Fruit fly (Drosophila melanogaster) whole organism, prepupa: ENCODE data around the gene Tpt.
A peak's percentile ranks its signal among the peaks of the same experiment; 100 is the strongest.

Experiments
- Blimp-1 ChIP-seq: fragments of 200-800 bp; sonication (Bioruptor generic); optimal IDR thresholded peaks from 3 replicates; lab custom pipeline; 2017; ENCODE audit warnings: missing biosample characterization, missing genetic modification characterization, mild to moderate bottlenecking, moderate library complexity, missing genetic modification reagents
- CG10631 ChIP-seq: fragments of 200-800 bp; sonication (Bioruptor generic); optimal IDR thresholded peaks from 2 replicates; lab custom pipeline; 2016; ENCODE audit warnings: missing biosample characterization, missing genetic modification characterization
- CG10669 ChIP-seq: fragments of 200-800 bp; sonication (Bioruptor generic); optimal IDR thresholded peaks from 3 replicates; lab custom pipeline; 2018; ENCODE audit warnings: missing biosample characterization, mild to moderate bottlenecking, missing genetic modification characterization, moderate library complexity
- CG11762 ChIP-seq: fragments of 200-800 bp; sonication (Bioruptor generic); optimal IDR thresholded peaks from 3 replicates; lab custom pipeline; 2016; ENCODE audit warnings: missing biosample characterization, missing genetic modification characterization; ENCODE audit not compliant: insufficient read depth
- CG15336 ChIP-seq: fragments of 200-800 bp; sonication (Bioruptor generic); IDR thresholded peaks from 2 replicates; pipeline ENCODE4 v1.3.6; 2022; ENCODE audit warnings: missing biosample characterization, missing genetic modification characterization
- CG1621 ChIP-seq: fragments of 200-800 bp; sonication (Bioruptor generic); optimal IDR thresholded peaks from 3 replicates; lab custom pipeline; 2018; ENCODE audit warnings: missing biosample characterization, mild to moderate bottlenecking, missing genetic modification characterization
- CG16779 ChIP-seq: fragments of 200-800 bp; sonication (Bioruptor generic); optimal IDR thresholded peaks from 3 replicates; lab custom pipeline; 2017; ENCODE audit warnings: missing biosample characterization, mild to moderate bottlenecking, missing genetic modification characterization
- CG3032 ChIP-seq: fragments of 200-800 bp; optimal IDR thresholded peaks from 2 replicates; lab custom pipeline; 2019; ENCODE audit warnings: missing biosample characterization, mild to moderate bottlenecking, missing genetic modification characterization, moderate library complexity
- CG31627 ChIP-seq: fragments of 200-800 bp; sonication (Bioruptor generic); optimal IDR thresholded peaks from 3 replicates; lab custom pipeline; 2016; ENCODE audit warnings: missing biosample characterization, missing genetic modification characterization
- CG32006 ChIP-seq: fragments of 200-800 bp; sonication (Bioruptor generic); optimal IDR thresholded peaks from 3 replicates; lab custom pipeline; 2017; ENCODE audit warnings: missing biosample characterization, mild to moderate bottlenecking, missing genetic modification characterization
- CG34406 ChIP-seq: fragments of 200-800 bp; sonication (Bioruptor generic); optimal IDR thresholded peaks from 3 replicates; lab custom pipeline; 2016; ENCODE audit warnings: missing biosample characterization, missing genetic modification characterization
- CG3919 ChIP-seq: fragments of 200-800 bp; sonication (Bioruptor generic); optimal IDR thresholded peaks from 3 replicates; lab custom pipeline; 2016; ENCODE audit warnings: missing biosample characterization, missing genetic modification characterization
- CG4318 ChIP-seq: fragments of 200-800 bp; sonication (Bioruptor generic); optimal IDR thresholded peaks from 3 replicates; lab custom pipeline; 2017; ENCODE audit warnings: missing biosample characterization, mild to moderate bottlenecking, missing genetic modification characterization
- CG6163 ChIP-seq: fragments of 200-800 bp; sonication (Bioruptor generic); IDR thresholded peaks from 3 replicates; pipeline ENCODE4 v1.3.6; 2022; ENCODE audit warnings: missing biosample characterization, missing genetic modification characterization
- CG6276 ChIP-seq: fragments of 200-800 bp; sonication (Bioruptor generic); optimal IDR thresholded peaks from 2 replicates; lab custom pipeline; 2017; ENCODE audit warnings: missing biosample characterization, mild to moderate bottlenecking, missing genetic modification characterization
- CG6808 ChIP-seq: fragments of 200-800 bp; sonication (Bioruptor generic); optimal IDR thresholded peaks from 3 replicates; lab custom pipeline; 2017; ENCODE audit warnings: missing biosample characterization, missing genetic modification characterization, mild to moderate bottlenecking, moderate library complexity, missing genetic modification reagents
- CG6854 ChIP-seq: fragments of 200-800 bp; sonication (Bioruptor generic); optimal IDR thresholded peaks from 2 replicates; lab custom pipeline; 2017; ENCODE audit warnings: missing biosample characterization, mild to moderate bottlenecking, missing genetic modification characterization
- CG8119 ChIP-seq: fragments of 200-800 bp; sonication (Bioruptor generic); IDR thresholded peaks from 3 replicates; pipeline ENCODE4 v1.3.6; 2022; ENCODE audit warnings: missing biosample characterization, missing genetic modification characterization
- CG8632 ChIP-seq: fragments of 200-800 bp; sonication (Bioruptor generic); optimal IDR thresholded peaks from 3 replicates; lab custom pipeline; 2016; ENCODE audit warnings: missing biosample characterization, missing genetic modification characterization
- CG9139 ChIP-seq: fragments of 200-800 bp; sonication (Bioruptor generic); optimal IDR thresholded peaks from 3 replicates; lab custom pipeline; 2017; ENCODE audit warnings: missing biosample characterization, mild to moderate bottlenecking, missing genetic modification characterization
- Eip75B ChIP-seq: fragments of 200-800 bp; sonication (Bioruptor generic); optimal IDR thresholded peaks from 3 replicates; lab custom pipeline; 2016; ENCODE audit warnings: missing biosample characterization, missing genetic modification characterization
- Eip78C ChIP-seq: fragments of 200-800 bp; sonication (Bioruptor generic); peaks from one replicate; lab custom pipeline; 2016; ENCODE audit warnings: missing biosample characterization, missing genetic modification characterization
- Eip93F ChIP-seq: fragments of 200-800 bp; sonication (Bioruptor generic); optimal IDR thresholded peaks from 2 replicates; lab custom pipeline; 2016; ENCODE audit warnings: missing biosample characterization, mild to moderate bottlenecking, missing genetic modification characterization
- Ets96B ChIP-seq: fragments of 200-800 bp; optimal IDR thresholded peaks from 2 replicates; lab custom pipeline; 2019; ENCODE audit warnings: missing biosample characterization, mild to moderate bottlenecking, missing genetic modification characterization, moderate library complexity
- Hr38 ChIP-seq: sonication (Bioruptor generic); optimal IDR thresholded peaks from 2 replicates; lab custom pipeline; 2016; ENCODE audit warnings: missing biosample characterization, missing genetic modification characterization
- Hr4 ChIP-seq: fragments of 200-800 bp; sonication (Bioruptor generic); optimal IDR thresholded peaks from 3 replicates; lab custom pipeline; 2016; ENCODE audit warnings: missing biosample characterization, missing genetic modification characterization
- Lpt ChIP-seq: fragments of 200-800 bp; sonication (Bioruptor generic); optimal IDR thresholded peaks from 3 replicates; lab custom pipeline; 2016; ENCODE audit warnings: missing biosample characterization, missing genetic modification characterization
- Met ChIP-seq: fragments of 200-800 bp; sonication (Bioruptor generic); optimal IDR thresholded peaks from 3 replicates; lab custom pipeline; 2016; ENCODE audit warnings: missing biosample characterization, missing genetic modification characterization
- OdsH ChIP-seq: fragments of 200-800 bp; sonication (Bioruptor generic); optimal IDR thresholded peaks from 3 replicates; lab custom pipeline; 2016; ENCODE audit warnings: missing biosample characterization, missing genetic modification characterization
- Smox ChIP-seq: fragments of 200-800 bp; sonication (Bioruptor generic); optimal IDR thresholded peaks from 3 replicates; lab custom pipeline; 2016; ENCODE audit warnings: missing biosample characterization, missing genetic modification characterization
- Sox102F ChIP-seq: fragments of 200-800 bp; sonication (Bioruptor generic); optimal IDR thresholded peaks from 2 replicates; lab custom pipeline; 2016; ENCODE audit warnings: missing biosample characterization, mild to moderate bottlenecking, missing genetic modification characterization
- Sox14 ChIP-seq: fragments of 200-800 bp; sonication (Bioruptor generic); optimal IDR thresholded peaks from 3 replicates; lab custom pipeline; 2016; ENCODE audit warnings: missing biosample characterization, missing genetic modification characterization
- Sox15 ChIP-seq: fragments of 200-800 bp; sonication (Bioruptor generic); optimal IDR thresholded peaks from 3 replicates; lab custom pipeline; 2016; ENCODE audit warnings: missing biosample characterization, missing genetic modification characterization
- acj6 ChIP-seq: fragments of 200-800 bp; sonication (Bioruptor generic); optimal IDR thresholded peaks from 3 replicates; lab custom pipeline; 2016; ENCODE audit warnings: missing biosample characterization, missing genetic modification characterization
- dac ChIP-seq: fragments of 200-800 bp; sonication (Bioruptor generic); optimal IDR thresholded peaks from 2 replicates; lab custom pipeline; 2017; ENCODE audit warnings: missing biosample characterization, mild to moderate bottlenecking, missing genetic modification characterization
- esn ChIP-seq: fragments of 200-800 bp; sonication (Bioruptor generic); optimal IDR thresholded peaks from 2 replicates; lab custom pipeline; 2016; ENCODE audit warnings: missing biosample characterization, mild to moderate bottlenecking, missing genetic modification characterization, moderate library complexity
- fd59A ChIP-seq: fragments of 200-800 bp; sonication (Bioruptor generic); optimal IDR thresholded peaks from 2 replicates; lab custom pipeline; 2017; ENCODE audit warnings: missing biosample characterization, mild to moderate bottlenecking, missing genetic modification characterization, missing genetic modification reagents
- fd85E ChIP-seq: fragments of 200-800 bp; sonication (Bioruptor generic); optimal IDR thresholded peaks from 3 replicates; lab custom pipeline; 2016; ENCODE audit warnings: missing biosample characterization, missing genetic modification characterization
- fkh ChIP-seq: fragments of 200-800 bp; sonication (Bioruptor generic); optimal IDR thresholded peaks from 3 replicates; lab custom pipeline; 2017; ENCODE audit warnings: missing biosample characterization, mild to moderate bottlenecking, missing genetic modification characterization, moderate library complexity
- lz ChIP-seq: fragments of 200-800 bp; sonication (Bioruptor generic); optimal IDR thresholded peaks from 3 replicates; lab custom pipeline; 2016; ENCODE audit warnings: missing biosample characterization, missing genetic modification characterization
- net ChIP-seq: fragments of 200-800 bp; sonication (Bioruptor generic); optimal IDR thresholded peaks from 3 replicates; lab custom pipeline; 2016; ENCODE audit warnings: missing biosample characterization, missing genetic modification characterization
- pdm3 ChIP-seq: fragments of 200-800 bp; sonication (Bioruptor generic); optimal IDR thresholded peaks from 3 replicates; lab custom pipeline; 2016; ENCODE audit warnings: missing biosample characterization, missing genetic modification characterization
- salr ChIP-seq, 2 experiments: fragments of 200-800 bp; sonication (Bioruptor generic); optimal IDR thresholded peaks; 3 replicates each; lab custom pipeline; 2016 to 2018; ENCODE audit warnings: missing biosample characterization in 2 of 2, missing genetic modification characterization in 2 of 2, mild to moderate bottlenecking in 1 of 2
- svp ChIP-seq: fragments of 200-800 bp; sonication (Bioruptor generic); peaks from one replicate; lab custom pipeline; 2016; ENCODE audit warnings: missing biosample characterization, missing genetic modification characterization
- topi ChIP-seq: fragments of 200-800 bp; sonication (Bioruptor generic); optimal IDR thresholded peaks from 3 replicates; lab custom pipeline; 2016; ENCODE audit warnings: missing biosample characterization, missing genetic modification characterization
- vri ChIP-seq: fragments of 200-800 bp; sonication (Bioruptor generic); optimal IDR thresholded peaks from 3 replicates; lab custom pipeline; 2016; ENCODE audit warnings: missing biosample characterization, mild to moderate bottlenecking, missing genetic modification characterization

The Tpt gene

dm6 chr3L:8440079-8440478 lies 35.0 kb upstream of the Tpt start (continued):
- TF ChIP-seq dac (no peak), CG10669 (no peak), CG6276 (GFP tag; lab: Kevin White, UChicago) (no peak), Eip78C (GFP tag; lab: Kevin White, UChicago) (peak; percentile 65)

DNA sequence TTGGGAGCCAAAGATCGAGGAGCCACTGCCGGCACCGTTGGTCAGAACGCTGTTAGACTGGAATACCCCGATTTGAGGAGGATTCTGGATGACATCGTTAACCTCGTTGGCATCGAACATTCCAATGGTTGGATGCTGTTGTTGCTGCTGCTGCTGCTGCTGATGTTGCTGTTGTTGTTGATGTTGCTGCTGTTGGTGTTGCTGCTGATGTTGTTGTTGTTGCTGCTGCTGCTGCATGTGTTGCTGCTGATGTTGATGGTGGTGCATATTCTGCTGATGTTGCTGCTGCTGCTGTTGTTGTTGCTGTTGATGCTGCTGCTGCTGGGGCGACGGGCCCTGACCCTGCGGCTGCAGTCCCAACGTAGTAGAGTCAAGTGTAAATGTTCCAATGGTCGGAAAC lies 32.5 kb upstream of the Tpt start:
- no peak for TF ChIP-seq fd85E (GFP tag; lab: Kevin White, UChicago)
- no peak for TF ChIP-seq CG1621
- no peak for TF ChIP-seq Lpt
- no peak for TF ChIP-seq Eip78C (GFP tag; lab: Kevin White, UChicago)
- no peak for TF ChIP-seq OdsH
- TF ChIP-seq pdm3: no peak
- TF ChIP-seq CG3919 (GFP tag; lab: Kevin White, UChicago): no peak
- TF ChIP-seq lz (GFP tag; lab: Kevin White, UChicago): no peak

dm6 chr3L:8424831-8425336 lies 19.8 kb upstream of the Tpt start, which contains the start of gene Cbl:
TSS of gene Cbl (plus strand) at chr3L:8424954.
- TF ChIP-seq dac: no peak
- TF ChIP-seq esn (GFP tag; lab: Kevin White, UChicago): peak; percentile 17
- peak; percentile 22 for TF ChIP-seq Sox14 (GFP tag; lab: Kevin White, UChicago)
- TF ChIP-seq CG8119: no peak
- TF ChIP-seq Eip78C (GFP tag; lab: Kevin White, UChicago): peak; percentile 66
- peak; percentile 60 for TF ChIP-seq CG6854 (GFP tag; lab: Kevin White, UChicago)
- TF ChIP-seq CG3032 (tag; lab: Kevin White, UChicago): peak; percentile 24

DNA sequence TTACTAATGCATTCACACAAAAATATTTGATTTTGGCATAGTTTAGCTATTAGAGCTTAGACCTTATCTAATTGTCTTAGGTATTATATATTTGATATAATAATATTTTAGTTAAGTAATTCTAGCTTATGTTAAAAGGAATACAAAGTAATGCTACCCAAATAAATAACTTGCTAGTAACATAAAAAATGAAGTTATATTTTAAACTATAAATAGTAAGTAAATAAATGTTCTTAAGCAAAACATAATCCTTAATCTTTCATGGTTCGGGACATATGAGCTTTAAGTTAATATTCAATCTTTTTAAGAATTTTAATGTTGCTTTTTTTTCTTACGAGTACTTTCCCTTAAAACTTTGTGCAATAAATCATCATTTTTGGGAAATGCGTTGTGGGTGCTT lies 18.1 kb upstream of the Tpt start:
- TF ChIP-seq CG31627 (GFP tag; lab: Kevin White, UChicago): no peak
- no peak for TF ChIP-seq fd59A (GFP tag; lab: Kevin White, UChicago)
- TF ChIP-seq Hr38: no peak
- TF ChIP-seq salr (GFP tag; optimal IDR thresholded peaks at IDR 0.05; lab: Kevin White, UChicago): peak in 1 of 2 experiments; percentile 67
- no peak for TF ChIP-seq svp (GFP tag; lab: Kevin White, UChicago)
- TF ChIP-seq CG32006 (GFP tag; lab: Kevin White, UChicago): peak; percentile 90
- peak; percentile 65 for TF ChIP-seq Hr4 (GFP tag; lab: Kevin White, UChicago)
- TF ChIP-seq Sox14 (GFP tag; lab: Kevin White, UChicago): no peak
- no peak for TF ChIP-seq Eip93F (GFP tag; lab: Kevin White, UChicago)
- peak; percentile 85 for TF ChIP-seq CG4318 (GFP tag; lab: Kevin White, UChicago)
- TF ChIP-seq fd85E (GFP tag; lab: Kevin White, UChicago): no peak
- TF ChIP-seq CG6808 (GFP tag; lab: Kevin White, UChicago): no peak
- peak; percentile 2 for TF ChIP-seq CG8632
- no peak for TF ChIP-seq CG9139 (GFP tag; lab: Kevin White, UChicago)
- no peak for TF ChIP-seq vri
- no peak for TF ChIP-seq Met
- TF ChIP-seq CG15336 (GFP tag; lab: Robert Waterston, UW): peak; percentile 40; the same call in 1 of the 2 replicates
- no peak for TF ChIP-seq lz (GFP tag; lab: Kevin White, UChicago)
- TF ChIP-seq fkh (GFP tag; lab: Kevin White, UChicago): no peak
- peak; percentile 3 for TF ChIP-seq CG3032 (tag; lab: Kevin White, UChicago)
- TF ChIP-seq CG34406 (GFP tag; lab: Kevin White, UChicago): peak; percentile 25
- no peak for TF ChIP-seq Blimp-1
- TF ChIP-seq Sox15 (GFP tag; lab: Kevin White, UChicago): no peak
- peak; percentile 5 for TF ChIP-seq Ets96B
- peak; percentile 15 for TF ChIP-seq acj6
- TF ChIP-seq dac: peak; percentile 14
- peak; percentile 34 for TF ChIP-seq net (GFP tag; lab: Kevin White, UChicago)
- TF ChIP-seq CG16779: no peak
- TF ChIP-seq Eip75B: no peak
- peak; percentile 51 for TF ChIP-seq OdsH
- no peak for TF ChIP-seq CG6163 (GFP tag; lab: Robert Waterston, UW)
- TF ChIP-seq topi (GFP tag; lab: Kevin White, UChicago): no peak
- no peak for TF ChIP-seq CG11762 (GFP tag; lab: Kevin White, UChicago)
- no peak for TF ChIP-seq Smox (GFP tag; lab: Kevin White, UChicago)
- no peak for TF ChIP-seq Sox102F
- TF ChIP-seq CG10631 (GFP tag; lab: Kevin White, UChicago): no peak
